Worm (Caenorhabditis elegans) whole organism, young adult: Measurements from ENCODE around the gene chil-17.
A peak's percentile ranks its signal among the peaks of the same experiment; 100 is the strongest.

ENCODE experiments used
- B0019.2 ChIP-seq: fragments of 200-800 bp; sonication (Bioruptor generic); conservative IDR thresholded peaks from 2 replicates; pipeline ENCODE4 v1.3.6; 2022; ENCODE audit warnings: missing genetic modification reagents, missing genetic modification characterization, missing compliant biosample characterization
- B0261.1 ChIP-seq: sonication (generic microtip); optimal IDR thresholded peaks from 2 replicates; lab custom pipeline; 2016; ENCODE audit warnings: mild to moderate bottlenecking, missing genetic modification characterization, moderate library complexity, missing compliant biosample characterization
- F23B12.7 ChIP-seq: sonication (generic microtip); optimal IDR thresholded peaks from 2 replicates; lab custom pipeline; 2017; ENCODE audit warnings: missing genetic modification characterization, mild to moderate bottlenecking, missing compliant biosample characterization, antibody characterized with exemption, moderate library complexity; ENCODE audit not compliant: insufficient read depth
- F49E8.2 ChIP-seq: sonication (generic microtip); optimal IDR thresholded peaks from 3 replicates; lab custom pipeline; 2017; ENCODE audit warnings: missing genetic modification characterization, mild to moderate bottlenecking, missing compliant biosample characterization, antibody characterized with exemption, moderate library complexity; ENCODE audit not compliant: insufficient read depth
- F55B11.4 ChIP-seq: sonication (generic microtip); optimal IDR thresholded peaks from 2 replicates; lab custom pipeline; 2016; ENCODE audit warnings: missing compliant biosample characterization, missing genetic modification characterization, borderline replicate concordance; ENCODE audit not compliant: insufficient read depth
- Y53F4B.3 ChIP-seq: fragments of 200-800 bp; sonication (Bioruptor generic); IDR thresholded peaks from 2 replicates; pipeline ENCODE4 v1.3.6; 2022; ENCODE audit warnings: missing genetic modification reagents, missing genetic modification characterization, missing compliant biosample characterization
- Y95B8A.8 ChIP-seq: fragments of 200-800 bp; sonication (Bioruptor generic); IDR thresholded peaks from 2 replicates; pipeline ENCODE4 v1.3.6; 2022; ENCODE audit warnings: missing genetic modification reagents, missing genetic modification characterization, missing compliant biosample characterization
- aptf-3 ChIP-seq: fragments of 200-800 bp; sonication (Bioruptor generic); IDR thresholded peaks from 2 replicates; pipeline ENCODE4 v1.3.6; 2022; ENCODE audit warnings: missing genetic modification characterization, missing compliant biosample characterization
- attf-5 ChIP-seq: fragments of 200-800 bp; sonication (Bioruptor generic); optimal IDR thresholded peaks from 2 replicates; lab custom pipeline; 2018; ENCODE audit warnings: mild to moderate bottlenecking, missing genetic modification characterization, missing compliant biosample characterization
- bed-1 ChIP-seq: fragments of 200-800 bp; sonication (Bioruptor generic); IDR thresholded peaks from 2 replicates; pipeline ENCODE4 v1.3.6; 2022; ENCODE audit warnings: missing genetic modification reagents, missing genetic modification characterization, missing compliant biosample characterization
- cebp-1 ChIP-seq, 2 experiments: fragments of 200-800 bp in 1 of 2; sonication (Bioruptor generic) in 1 of 2; sonication (generic microtip) in 1 of 2; IDR thresholded peaks in 1 of 2; optimal IDR thresholded peaks in 1 of 2; 2 replicates each; pipeline versions ENCODE4 v1.3.6 to Lab custom; 2017 to 2022; ENCODE audit warnings: missing compliant biosample characterization in 2 of 2, missing genetic modification characterization in 2 of 2, mild to moderate bottlenecking in 1 of 2, missing genetic modification reagents in 1 of 2, moderate library complexity in 1 of 2
- cebp-2 ChIP-seq: fragments of 200-800 bp; sonication (Bioruptor generic); IDR thresholded peaks from 2 replicates; pipeline ENCODE4 v1.3.6; 2022; ENCODE audit warnings: missing genetic modification characterization, missing compliant biosample characterization
- ceh-27 ChIP-seq: fragments of 200-800 bp; sonication (Bioruptor generic); optimal IDR thresholded peaks from 2 replicates; lab custom pipeline; 2018; ENCODE audit warnings: mild to moderate bottlenecking, missing genetic modification characterization, moderate library complexity, missing compliant biosample characterization
- ceh-58 ChIP-seq: fragments of 200-800 bp; sonication (Bioruptor generic); IDR thresholded peaks from 2 replicates; pipeline ENCODE4 v1.3.6; 2022; ENCODE audit warnings: missing genetic modification characterization, missing compliant biosample characterization
- egl-44 ChIP-seq: fragments of 200-800 bp; sonication (Bioruptor generic); IDR thresholded peaks from 2 replicates; pipeline ENCODE4 v1.3.6; 2022; ENCODE audit warnings: missing genetic modification reagents, missing genetic modification characterization, missing compliant biosample characterization
- egrh-3 ChIP-seq: fragments of 200-800 bp; sonication (Bioruptor generic); IDR thresholded peaks from 2 replicates; pipeline ENCODE4 v1.3.6; 2022; ENCODE audit warnings: missing genetic modification reagents, missing genetic modification characterization, missing compliant biosample characterization
- fkh-3 ChIP-seq: sonication (generic microtip); optimal IDR thresholded peaks from 2 replicates; lab custom pipeline; 2016; ENCODE audit warnings: mild to moderate bottlenecking, missing genetic modification characterization, missing compliant biosample characterization
- hrde-1 ChIP-seq: sonication (generic microtip); optimal IDR thresholded peaks from 2 replicates; lab custom pipeline; 2016; ENCODE audit warnings: missing genetic modification characterization, mild to moderate bottlenecking, missing compliant biosample characterization, moderate library complexity, missing genotype, missing genetic modification reagents, borderline replicate concordance
- let-607 ChIP-seq, 2 experiments: fragments of 200-800 bp in 1 of 2; sonication (Bioruptor generic) in 1 of 2; sonication (generic microtip) in 1 of 2; optimal IDR thresholded peaks; 2 replicates each; lab custom pipeline; 2016 to 2018; ENCODE audit warnings: mild to moderate bottlenecking in 2 of 2, missing compliant biosample characterization in 2 of 2, missing genetic modification characterization in 2 of 2, moderate library complexity in 2 of 2, missing genotype in 1 of 2
- lin-26 ChIP-seq: fragments of 200-800 bp; sonication (Bioruptor generic); IDR thresholded peaks from 2 replicates; pipeline ENCODE4 v1.3.6; 2022; ENCODE audit warnings: missing genetic modification reagents, missing genetic modification characterization, missing compliant biosample characterization
- lin-35 ChIP-seq, 3 experiments: fragments of 150-350 bp in 2 of 3; sonication (generic microtip) in 1 of 3; optimal IDR thresholded peaks; 2 replicates each; lab custom pipeline; 2014 to 2018; ENCODE audit warnings: missing biosample characterization in 3 of 3, missing genetic modification characterization in 3 of 3, missing genetic modification reagents in 3 of 3
- lsl-1 ChIP-seq: fragments of 200-800 bp; sonication (Bioruptor generic); optimal IDR thresholded peaks from 2 replicates; lab custom pipeline; 2018; ENCODE audit warnings: mild to moderate bottlenecking, missing genetic modification characterization, moderate library complexity, missing compliant biosample characterization
- lsy-27 ChIP-seq: sonication (generic microtip); optimal IDR thresholded peaks from 2 replicates; lab custom pipeline; 2017; ENCODE audit warnings: missing genetic modification characterization, mild to moderate bottlenecking, missing compliant biosample characterization, antibody characterized with exemption, missing genotype, borderline replicate concordance; ENCODE audit not compliant: insufficient read depth
- madf-3 ChIP-seq: fragments of 200-800 bp; sonication (Bioruptor generic); IDR thresholded peaks from 2 replicates; pipeline ENCODE4 v1.3.6; 2022; ENCODE audit warnings: missing genetic modification reagents, missing genetic modification characterization, missing compliant biosample characterization
- madf-6 ChIP-seq: fragments of 200-800 bp; sonication (Bioruptor generic); IDR thresholded peaks from 2 replicates; pipeline ENCODE4 v1.3.6; 2022; ENCODE audit warnings: missing genetic modification reagents, missing genetic modification characterization, missing compliant biosample characterization
- mes-4 ChIP-seq: sonication (generic microtip); optimal IDR thresholded peaks from 2 replicates; lab custom pipeline; 2016; ENCODE audit warnings: missing genotype, missing genetic modification characterization, missing compliant biosample characterization
- mxl-1 ChIP-seq: sonication (generic microtip); optimal IDR thresholded peaks from 2 replicates; lab custom pipeline; 2016; ENCODE audit warnings: missing genetic modification characterization, missing compliant biosample characterization
- nhr-179 ChIP-seq: sonication (generic microtip); optimal IDR thresholded peaks from 2 replicates; lab custom pipeline; 2016; ENCODE audit warnings: mild to moderate bottlenecking, missing genetic modification characterization, missing compliant biosample characterization
- pbrm-1 ChIP-seq: fragments of 200-800 bp; sonication (Bioruptor generic); IDR thresholded peaks from 2 replicates; pipeline ENCODE4 v1.3.6; 2022; ENCODE audit warnings: missing genetic modification reagents, missing genetic modification characterization, missing compliant biosample characterization
- pha-4 ChIP-seq: fragments of 150-350 bp; sonication (generic microtip); optimal IDR thresholded peaks from 2 replicates; lab custom pipeline; 2014; ENCODE audit warnings: missing biosample characterization, missing genetic modification reagents, missing genetic modification characterization
- rec-8 ChIP-seq, 2 experiments: sonication (generic microtip); optimal IDR thresholded peaks; 2 replicates each; lab custom pipeline; 2016; ENCODE audit warnings: mild to moderate bottlenecking in 2 of 2, missing genetic modification characterization in 2 of 2, missing genetic modification reagents in 2 of 2, missing genotype in 2 of 2, missing biosample characterization in 1 of 2, missing compliant biosample characterization in 1 of 2, moderate library complexity in 1 of 2
- snpc-3.4 ChIP-seq: sonication (generic microtip); optimal IDR thresholded peaks from 2 replicates; lab custom pipeline; 2017; ENCODE audit warnings: missing genetic modification characterization, mild to moderate bottlenecking, missing compliant biosample characterization, antibody characterized with exemption, moderate library complexity, missing genotype, missing genetic modification reagents
- somi-1 ChIP-seq: fragments of 200-800 bp; sonication (Bioruptor generic); optimal IDR thresholded peaks from 2 replicates; lab custom pipeline; 2018; ENCODE audit warnings: mild to moderate bottlenecking, missing genetic modification characterization, missing compliant biosample characterization
- sptf-2 ChIP-seq: fragments of 200-800 bp; sonication (Bioruptor generic); optimal IDR thresholded peaks from 2 replicates; lab custom pipeline; 2018; ENCODE audit warnings: mild to moderate bottlenecking, missing genetic modification characterization, missing compliant biosample characterization
- tbp1 ChIP-seq: fragments of 200-800 bp; sonication (Bioruptor generic); optimal IDR thresholded peaks from 2 replicates; lab custom pipeline; 2018; ENCODE audit warnings: mild to moderate bottlenecking, missing genetic modification characterization, missing compliant biosample characterization
- tlf-1 ChIP-seq: fragments of 200-800 bp; sonication (Bioruptor generic); optimal IDR thresholded peaks from 2 replicates; lab custom pipeline; 2018; ENCODE audit warnings: mild to moderate bottlenecking, missing genetic modification characterization, missing compliant biosample characterization
- zim-3 ChIP-seq: sonication (generic microtip); optimal IDR thresholded peaks from 2 replicates; lab custom pipeline; 2017; ENCODE audit warnings: mild to moderate bottlenecking, missing genetic modification characterization, moderate library complexity, missing compliant biosample characterization

Gene chil-17

DNA sequence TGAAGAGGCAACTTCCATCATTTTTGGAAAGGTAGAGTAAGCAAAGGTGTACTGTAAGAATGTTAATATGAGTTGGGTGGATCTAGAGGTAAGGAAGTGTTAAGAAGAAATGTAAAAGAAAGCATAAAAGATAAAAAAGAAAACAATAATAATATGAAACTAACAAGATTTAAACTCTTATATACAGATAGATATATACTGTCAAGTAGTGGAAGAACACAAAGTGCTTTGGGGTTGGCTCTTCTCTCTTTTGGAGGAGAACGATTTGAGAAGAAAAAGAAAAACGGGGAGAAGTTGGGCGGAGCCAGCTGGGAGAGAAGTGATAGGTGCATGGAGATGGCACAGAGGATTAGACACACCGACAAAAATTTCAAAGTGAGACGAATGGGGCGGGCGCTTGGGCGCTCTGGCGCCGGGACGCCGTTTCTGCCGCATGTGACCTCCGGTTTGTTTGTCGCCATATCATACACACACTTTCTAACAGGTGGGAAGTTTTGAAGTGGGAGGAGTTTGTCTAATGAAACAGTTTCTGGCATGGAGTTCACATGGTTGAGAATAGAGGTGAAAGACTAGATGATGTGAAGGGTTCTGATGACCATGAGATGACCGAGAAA lies 47.5 kb upstream of the chil-17 start, which contains the start of gene T19H5.4 (continued):
- TF ChIP-seq madf-6 (GFP tag; lab: Robert Waterston, UW) (no peak), lin-26 (GFP tag; lab: Robert Waterston, UW) (peak; percentile 52; the same call in 1 of the 2 replicates), let-607 (tag; optimal IDR thresholded peaks at IDR 0.05; lab: Kevin White, UChicago) (no peak), lsl-1 (GFP tag; lab: Kevin White, UChicago) (no peak), tlf-1 (GFP tag; lab: Kevin White, UChicago) (no peak), madf-3 (no peak), B0019.2 (GFP tag; lab: Robert Waterston, UW) (no peak), rec-8 (tag; optimal IDR thresholded peaks at IDR 0.05; lab: Kevin White, UChicago) (no peak), tbp1 (GFP tag; lab: Kevin White, UChicago) (peak; percentile 34), pbrm-1 (GFP tag; lab: Robert Waterston, UW) (no peak), mxl-1 (tag; lab: Kevin White, UChicago) (no peak), mes-4 (tag; lab: Kevin White, UChicago) (no peak), zim-3 (tag; lab: Kevin White, UChicago) (no peak), somi-1 (GFP tag; lab: Kevin White, UChicago) (peak; percentile 67), egrh-3 (GFP tag; lab: Robert Waterston, UW) (peak; percentile 38; the same call in 1 of the 2 replicates), lsy-27 (tag; lab: Kevin White, UChicago) (no peak), aptf-3 (GFP tag; lab: Robert Waterston, UW) (no peak), lin-35 (GFP tag; optimal IDR thresholded peaks at IDR 0.05; lab: Kevin White, UChicago) (no peak), hrde-1 (tag; lab: Kevin White, UChicago) (no peak), F55B11.4 (no peak), pha-4 (no peak), sptf-2 (no peak), fkh-3 (tag; lab: Kevin White, UChicago) (no peak), Y95B8A.8 (GFP tag; lab: Robert Waterston, UW) (no peak), cebp-1 (GFP tag; IDR thresholded peaks at IDR 0.05; lab: Robert Waterston, UW) (peak; percentile 61; the same call in 1 of the 2 replicates), cebp-1 (tag; optimal IDR thresholded peaks at IDR 0.05; lab: Kevin White, UChicago) (peak; percentile 82), snpc-3.4 (tag; lab: Kevin White, UChicago) (no peak), B0261.1 (tag; lab: Kevin White, UChicago) (no peak), ceh-27 (peak; percentile 23), nhr-179 (tag; lab: Kevin White, UChicago) (no peak), F49E8.2 (no peak), ceh-58 (GFP tag; lab: Robert Waterston, UW) (no peak), cebp-2 (GFP tag; lab: Robert Waterston, UW) (no peak), Y53F4B.3 (GFP tag; lab: Robert Waterston, UW) (no peak), bed-1 (GFP tag; lab: Robert Waterston, UW) (no peak), F23B12.7 (tag; lab: Kevin White, UChicago) (no peak), egl-44 (GFP tag; lab: Robert Waterston, UW) (peak; percentile 73), attf-5 (GFP tag; lab: Kevin White, UChicago) (peak; percentile 82)
